Worm (Caenorhabditis elegans) whole organism, L4 larva: ENCODE measurements around the gene Y102A5C.2.

ENCODE experiments used
- F10B5.3 ChIP-seq: sonication (generic microtip); optimal IDR thresholded peaks from 2 replicates; lab custom pipeline; 2016; ENCODE audit warnings: mild to moderate bottlenecking, missing genetic modification characterization, missing compliant biosample characterization
- F26F4.8 ChIP-seq: fragments of 200-800 bp; sonication (Bioruptor generic); conservative IDR thresholded peaks from 2 replicates; pipeline ENCODE4 v1.3.6; 2022; ENCODE audit warnings: missing genetic modification characterization, missing compliant biosample characterization
- Y48G9A.11 ChIP-seq: fragments of 200-800 bp; sonication (Bioruptor generic); IDR thresholded peaks from 2 replicates; pipeline ENCODE4 v1.3.6; 2022; ENCODE audit warnings: missing genetic modification reagents, missing genetic modification characterization, missing compliant biosample characterization
- Y5F2A.4 ChIP-seq: fragments of 200-800 bp; sonication (Bioruptor generic); optimal IDR thresholded peaks from 2 replicates; lab custom pipeline; 2018; ENCODE audit warnings: mild to moderate bottlenecking, missing genetic modification characterization, missing compliant biosample characterization
- ZK546.5 ChIP-seq, 2 experiments: sonication (generic microtip); optimal IDR thresholded peaks; 2 replicates each; lab custom pipeline; 2017; ENCODE audit warnings: missing biosample characterization in 2 of 2, missing genetic modification characterization in 2 of 2
- aha-1 ChIP-seq: fragments of 150-350 bp; peaks from one replicate; lab custom pipeline; 2014; ENCODE audit warnings: missing biosample characterization, missing genetic modification characterization
- arid-1 ChIP-seq: fragments of 200-800 bp; sonication (Bioruptor generic); conservative IDR thresholded peaks from 2 replicates; pipeline ENCODE4 v1.3.6; 2022; ENCODE audit warnings: missing genetic modification reagents, missing genetic modification characterization, missing compliant biosample characterization
- ceh-32 ChIP-seq: sonication (generic microtip); optimal IDR thresholded peaks from 2 replicates; lab custom pipeline; 2016; ENCODE audit warnings: mild to moderate bottlenecking, missing genetic modification characterization, missing compliant biosample characterization; ENCODE audit not compliant: poor library complexity
- ceh-44 ChIP-seq: fragments of 200-800 bp; sonication (Bioruptor generic); IDR thresholded peaks from 2 replicates; pipeline ENCODE4 v1.3.6; 2022; ENCODE audit warnings: missing genetic modification reagents, missing genetic modification characterization, missing compliant biosample characterization
- ceh-62 ChIP-seq: sonication (generic microtip); optimal IDR thresholded peaks from 2 replicates; lab custom pipeline; 2017; ENCODE audit warnings: missing biosample characterization, missing genetic modification characterization
- ceh-82 ChIP-seq: sonication (generic microtip); optimal IDR thresholded peaks from 2 replicates; lab custom pipeline; 2017; ENCODE audit warnings: missing biosample characterization, missing genetic modification characterization
- cey-2 ChIP-seq: sonication (generic microtip); optimal IDR thresholded peaks from 3 replicates; lab custom pipeline; 2017; ENCODE audit warnings: missing genetic modification characterization, mild to moderate bottlenecking, missing compliant biosample characterization, antibody characterized with exemption, borderline replicate concordance; ENCODE audit not compliant: insufficient read depth
- daf-12 ChIP-seq: fragments of 150-350 bp; optimal IDR thresholded peaks from 2 replicates; lab custom pipeline; 2014; ENCODE audit warnings: missing biosample characterization, missing genetic modification reagents, missing genetic modification characterization
- daf-8 ChIP-seq: fragments of 200-800 bp; sonication (Bioruptor generic); IDR thresholded peaks from 2 replicates; pipeline ENCODE4 v1.3.6; 2022; ENCODE audit warnings: missing genetic modification characterization, missing compliant biosample characterization
- dmd-9 ChIP-seq: fragments of 200-800 bp; sonication (Bioruptor generic); IDR thresholded peaks from 2 replicates; pipeline ENCODE4 v1.3.6; 2022; ENCODE audit warnings: missing genetic modification reagents, missing genetic modification characterization, missing compliant biosample characterization
- dpl-1 ChIP-seq: fragments of 150-350 bp; optimal IDR thresholded peaks from 2 replicates; lab custom pipeline; 2014; ENCODE audit warnings: missing biosample characterization, missing genetic modification reagents, missing genetic modification characterization
- egl-27 ChIP-seq: sonication (generic microtip); optimal IDR thresholded peaks from 3 replicates; lab custom pipeline; 2017; ENCODE audit warnings: missing biosample characterization, missing genetic modification reagents, missing genetic modification characterization
- fkh-10 ChIP-seq: fragments of 150-350 bp; optimal IDR thresholded peaks from 2 replicates; lab custom pipeline; 2014; ENCODE audit warnings: missing biosample characterization, missing genetic modification reagents, missing genetic modification characterization
- fos-1 ChIP-seq: fragments of 150-350 bp; optimal IDR thresholded peaks from 2 replicates; lab custom pipeline; 2014; ENCODE audit warnings: missing biosample characterization, missing genetic modification characterization
- hif-1 ChIP-seq, 2 experiments: sonication (generic microtip); optimal IDR thresholded peaks; 2 replicates each; lab custom pipeline; 2016 to 2017; ENCODE audit warnings: missing compliant biosample characterization in 2 of 2, missing genetic modification characterization in 2 of 2, missing genetic modification reagents in 2 of 2, missing genotype in 2 of 2, mild to moderate bottlenecking in 1 of 2
- hlh-30 ChIP-seq: sonication (generic microtip); optimal IDR thresholded peaks from 2 replicates; lab custom pipeline; 2017; ENCODE audit warnings: antibody characterized with exemption, mild to moderate bottlenecking, missing genetic modification characterization, missing compliant biosample characterization; ENCODE audit not compliant: insufficient read depth
- hmg-1.1 ChIP-seq: fragments of 200-800 bp; sonication (Bioruptor generic); IDR thresholded peaks from 2 replicates; pipeline ENCODE4 v1.3.6; 2022; ENCODE audit warnings: missing genetic modification reagents, missing genetic modification characterization, missing compliant biosample characterization
- jun-1 ChIP-seq: fragments of 150-350 bp; optimal IDR thresholded peaks from 2 replicates; lab custom pipeline; 2014; ENCODE audit warnings: missing biosample characterization, missing genetic modification reagents, missing genetic modification characterization
- lin-13 ChIP-seq: fragments of 150-350 bp; optimal IDR thresholded peaks from 2 replicates; lab custom pipeline; 2014; ENCODE audit warnings: missing biosample characterization, missing genetic modification reagents, missing genetic modification characterization
- lin-15B ChIP-seq: fragments of 150-350 bp; sonication (generic microtip); optimal IDR thresholded peaks from 3 replicates; lab custom pipeline; 2014; ENCODE audit warnings: missing biosample characterization, missing genetic modification characterization
- lin-39 ChIP-seq: fragments of 150-350 bp; optimal IDR thresholded peaks from 2 replicates; lab custom pipeline; 2014; ENCODE audit warnings: missing biosample characterization, missing genetic modification reagents, missing genetic modification characterization
- lir-3 ChIP-seq: sonication (generic microtip); optimal IDR thresholded peaks from 2 replicates; lab custom pipeline; 2016; ENCODE audit warnings: mild to moderate bottlenecking, missing genetic modification characterization, missing compliant biosample characterization
- lsy-2 ChIP-seq, 2 experiments: fragments of 150-350 bp in 1 of 2; sonication (generic microtip) in 1 of 2; optimal IDR thresholded peaks; 2 replicates each; lab custom pipeline; 2014 to 2017; ENCODE audit warnings: missing biosample characterization in 2 of 2, missing genetic modification characterization in 2 of 2
- mdl-1 ChIP-seq, 2 experiments: fragments of 150-350 bp in 1 of 2; sonication (generic microtip) in 1 of 2; optimal IDR thresholded peaks; 2 replicates each; lab custom pipeline; 2014 to 2017; ENCODE audit warnings: missing biosample characterization in 2 of 2, missing genetic modification characterization in 2 of 2
- mdt-29 ChIP-seq: fragments of 200-800 bp; sonication (Bioruptor generic); IDR thresholded peaks from 2 replicates; pipeline ENCODE4 v1.3.6; 2022; ENCODE audit warnings: missing genetic modification reagents, missing genetic modification characterization, missing compliant biosample characterization
- mep-1 ChIP-seq: fragments of 150-350 bp; sonication (generic microtip); optimal IDR thresholded peaks from 3 replicates; lab custom pipeline; 2014; ENCODE audit warnings: missing biosample characterization, missing genetic modification characterization
- mes-2 ChIP-seq: sonication (generic microtip); optimal IDR thresholded peaks from 2 replicates; lab custom pipeline; 2016; ENCODE audit warnings: missing genotype, mild to moderate bottlenecking, missing genetic modification characterization, missing compliant biosample characterization; ENCODE audit not compliant: poor library complexity, severe bottlenecking
- mxl-3 ChIP-seq: fragments of 200-800 bp; sonication (Bioruptor generic); optimal IDR thresholded peaks from 2 replicates; lab custom pipeline; 2018; ENCODE audit warnings: mild to moderate bottlenecking, missing genetic modification characterization, missing compliant biosample characterization
- nhr-10 ChIP-seq: fragments of 150-350 bp; optimal IDR thresholded peaks from 2 replicates; lab custom pipeline; 2014; ENCODE audit warnings: missing biosample characterization, missing genetic modification characterization
- nhr-237 ChIP-seq: sonication (generic microtip); optimal IDR thresholded peaks from 2 replicates; lab custom pipeline; 2017; ENCODE audit warnings: missing biosample characterization, missing genetic modification characterization
- nhr-25 ChIP-seq: sonication (generic microtip); optimal IDR thresholded peaks from 2 replicates; lab custom pipeline; 2017; ENCODE audit warnings: missing genetic modification characterization, mild to moderate bottlenecking, missing compliant biosample characterization, antibody characterized with exemption, moderate library complexity, borderline replicate concordance; ENCODE audit not compliant: insufficient read depth
- nhr-28 ChIP-seq: fragments of 150-350 bp; optimal IDR thresholded peaks from 2 replicates; lab custom pipeline; 2014; ENCODE audit warnings: missing biosample characterization, missing genetic modification characterization
- nhr-41 ChIP-seq: fragments of 200-800 bp; sonication (Bioruptor generic); IDR thresholded peaks from 2 replicates; pipeline ENCODE4 v1.3.6; 2022; ENCODE audit warnings: missing genetic modification reagents, missing genetic modification characterization, missing compliant biosample characterization
- nhr-76 ChIP-seq: fragments of 150-350 bp; optimal IDR thresholded peaks from 2 replicates; lab custom pipeline; 2014; ENCODE audit warnings: missing biosample characterization, missing genetic modification characterization
- rbr-2 ChIP-seq: sonication (generic microtip); optimal IDR thresholded peaks from 2 replicates; lab custom pipeline; 2016; ENCODE audit warnings: missing genotype, missing genetic modification characterization, missing compliant biosample characterization
- set-16 ChIP-seq: fragments of 200-800 bp; sonication (Bioruptor generic); IDR thresholded peaks from 2 replicates; pipeline ENCODE4 v1.3.6; 2022; ENCODE audit warnings: missing genetic modification reagents, missing genetic modification characterization, missing compliant biosample characterization
- snpc-4 ChIP-seq: fragments of 150-350 bp; optimal IDR thresholded peaks from 2 replicates; lab custom pipeline; 2014; ENCODE audit warnings: missing biosample characterization, missing genetic modification characterization
- spr-1 ChIP-seq: sonication (generic microtip); optimal IDR thresholded peaks from 2 replicates; lab custom pipeline; 2016; ENCODE audit warnings: mild to moderate bottlenecking, missing genetic modification characterization, missing compliant biosample characterization
- spr-3 ChIP-seq: fragments of 200-800 bp; sonication (Bioruptor generic); optimal IDR thresholded peaks from 2 replicates; lab custom pipeline; 2018; ENCODE audit warnings: mild to moderate bottlenecking, missing genetic modification characterization, missing compliant biosample characterization
- tra-1 ChIP-seq: fragments of 200-800 bp; sonication (Bioruptor generic); IDR thresholded peaks from 2 replicates; pipeline ENCODE4 v1.3.6; 2022; ENCODE audit warnings: missing genetic modification reagents, missing genetic modification characterization, missing compliant biosample characterization
- unc-130 ChIP-seq: sonication (generic microtip); optimal IDR thresholded peaks from 2 replicates; lab custom pipeline; 2016; ENCODE audit warnings: missing genetic modification reagents, missing genetic modification characterization, missing compliant biosample characterization
- unc-62 ChIP-seq, 3 experiments: fragments of 150-350 bp in 1 of 3; sonication (generic microtip); optimal IDR thresholded peaks in 2 of 3; peaks in 1 of 3; 1 replicate in 1 of 3; 2 replicates in 2 of 3; lab custom pipeline; 2014 to 2017; ENCODE audit warnings: missing biosample characterization in 3 of 3, missing genetic modification characterization in 3 of 3, missing genetic modification reagents in 3 of 3, missing genotype in 1 of 3
- zag-1 ChIP-seq: fragments of 150-350 bp; optimal IDR thresholded peaks from 2 replicates; lab custom pipeline; 2014; ENCODE audit warnings: missing biosample characterization, missing genetic modification characterization
- zfp-3 ChIP-seq: fragments of 200-800 bp; sonication (Bioruptor generic); conservative IDR thresholded peaks from 2 replicates; pipeline ENCODE4 v1.3.6; 2022; ENCODE audit warnings: missing genetic modification reagents, missing genetic modification characterization, missing compliant biosample characterization

Y102A5C.2 gene

DNA sequence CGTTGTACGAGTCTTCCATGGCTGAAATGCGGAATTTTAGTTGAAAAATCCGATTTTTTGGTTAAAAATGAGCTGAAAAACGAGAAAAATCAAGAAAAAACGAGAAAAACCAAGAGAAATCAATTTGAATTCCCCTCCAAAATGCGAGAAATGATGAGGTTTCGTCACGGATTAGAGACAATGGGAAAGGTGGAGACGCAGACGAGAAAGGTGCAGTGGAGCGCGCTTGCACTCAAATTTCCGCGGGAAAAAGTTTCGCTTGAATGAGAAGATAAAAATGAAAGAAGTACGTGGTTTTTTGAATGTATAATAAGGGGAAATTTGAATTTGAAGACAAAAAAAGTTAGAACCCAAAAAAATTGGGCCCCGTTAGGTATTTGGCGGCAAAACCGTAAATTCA lies 47.1 kb downstream of the Y102A5C.2 start, which contains the start of gene efl-1 (continued):
- TF ChIP-seq zfp-3 (GFP tag; lab: Robert Waterston, UW), result 0 out of 2 replicates have a peak, but pooled peaks have one; percentile 39
- TF ChIP-seq mdl-1 (tag; optimal IDR thresholded peaks at IDR 0.05; lab: Kevin White, UChicago), result peak in 1 of 2 experiments; percentile 37
- no peak for TF ChIP-seq hif-1 (tag; optimal IDR thresholded peaks at IDR 0.05; lab: Kevin White, UChicago)
- peak; percentile 79 for TF ChIP-seq nhr-28 (tag; lab: Kevin White, UChicago)
- peak; percentile 52 for TF ChIP-seq nhr-25
- TF ChIP-seq unc-62 (GFP tag; optimal IDR thresholded peaks at IDR 0.05 in 1 of 2; lab: Kevin White, UChicago), result peak in 1 of 2 experiments; percentile 92
- TF ChIP-seq unc-62 (tag; optimal IDR thresholded peaks at IDR 0.05; lab: Kevin White, UChicago), result no peak
- no peak for TF ChIP-seq Y5F2A.4 (GFP tag; lab: Kevin White, UChicago)
- TF ChIP-seq ceh-32 (tag; lab: Kevin White, UChicago), result no peak
- TF ChIP-seq lin-15B (tag; lab: Kevin White, UChicago), result peak; percentile 1
- 0 out of 2 replicates have a peak, but pooled peaks have one; percentile 64 for TF ChIP-seq arid-1 (GFP tag; lab: Robert Waterston, UW)
- TF ChIP-seq set-16 (GFP tag; lab: Robert Waterston, UW), result 0 out of 2 replicates have a peak, but pooled peaks have one; percentile 15
- peak; percentile 77 for TF ChIP-seq snpc-4
- TF ChIP-seq ceh-82 (tag; lab: Kevin White, UChicago), result no peak
- no peak for TF ChIP-seq mxl-3 (GFP tag; lab: Kevin White, UChicago)
- no peak for TF ChIP-seq nhr-10
- TF ChIP-seq daf-12 (tag; lab: Kevin White, UChicago), result no peak
- peak; percentile 4 for TF ChIP-seq nhr-76
- no peak for TF ChIP-seq cey-2 (tag; lab: Kevin White, UChicago)
- TF ChIP-seq F26F4.8 (GFP tag; lab: Robert Waterston, UW), result no peak
- TF ChIP-seq dmd-9 (GFP tag; lab: Robert Waterston, UW), result 0 out of 2 replicates have a peak, but pooled peaks have one; percentile 41
- TF ChIP-seq lsy-2 (tag; optimal IDR thresholded peaks at IDR 0.05; lab: Kevin White, UChicago), result peak; percentile 22 to 93
- TF ChIP-seq daf-8 (GFP tag; lab: Robert Waterston, UW), result no peak
- no peak for TF ChIP-seq F10B5.3 (tag; lab: Kevin White, UChicago)
- peak; percentile 84 for TF ChIP-seq hmg-1.1
- peak; percentile 39 for TF ChIP-seq unc-130 (GFP tag; lab: Kevin White, UChicago)
- peak; percentile 61; the same call in 1 of the 2 replicates for TF ChIP-seq ceh-44 (GFP tag; lab: Robert Waterston, UW)
- TF ChIP-seq egl-27, result no peak
- peak; percentile 81 for TF ChIP-seq rbr-2
- peak; percentile 98 for TF ChIP-seq aha-1
- peak; percentile 94 for TF ChIP-seq mes-2
- TF ChIP-seq ZK546.5 (tag; optimal IDR thresholded peaks at IDR 0.05; lab: Kevin White, UChicago), result no peak
- TF ChIP-seq ceh-62 (tag; lab: Kevin White, UChicago), result no peak
- TF ChIP-seq spr-3 (GFP tag; lab: Kevin White, UChicago), result peak; percentile 62
- TF ChIP-seq jun-1 (tag; lab: Kevin White, UChicago), result peak; percentile 62
- TF ChIP-seq fkh-10 (GFP tag; lab: Kevin White, UChicago), result peak; percentile 79
- TF ChIP-seq hlh-30 (tag; lab: Kevin White, UChicago), result peak; percentile 89

- no peak for TF ChIP-seq zag-1
- TF ChIP-seq zfp-3 (GFP tag; lab: Robert Waterston, UW), result no peak
- TF ChIP-seq daf-8 (GFP tag; lab: Robert Waterston, UW), result no peak
- TF ChIP-seq fos-1 (tag; lab: Kevin White, UChicago), result no peak
- TF ChIP-seq unc-62 (GFP tag; optimal IDR thresholded peaks at IDR 0.05 in 1 of 2; lab: Kevin White, UChicago), result peak in 1 of 2 experiments; percentile 34
- TF ChIP-seq unc-62 (tag; optimal IDR thresholded peaks at IDR 0.05; lab: Kevin White, UChicago), result no peak
- TF ChIP-seq nhr-41 (GFP tag; lab: Robert Waterston, UW), result no peak
- TF ChIP-seq lin-13 (GFP tag; lab: Kevin White, UChicago), result no peak
- TF ChIP-seq lin-39 (tag; lab: Kevin White, UChicago), result no peak
- no peak for TF ChIP-seq mep-1 (tag; lab: Kevin White, UChicago)
- TF ChIP-seq dpl-1 (GFP tag; lab: Kevin White, UChicago), result peak; percentile 6
- TF ChIP-seq nhr-237, result no peak
- TF ChIP-seq spr-1 (tag; lab: Kevin White, UChicago), result no peak
- TF ChIP-seq mdt-29 (GFP tag; lab: Robert Waterston, UW), result no peak
- TF ChIP-seq cey-2 (tag; lab: Kevin White, UChicago), result no peak
- TF ChIP-seq hmg-1.1, result peak; percentile 11; the same call in 1 of the 2 replicates
- no peak for TF ChIP-seq Y48G9A.11
- no peak for TF ChIP-seq ZK546.5 (tag; optimal IDR thresholded peaks at IDR 0.05; lab: Kevin White, UChicago)
- TF ChIP-seq tra-1 (GFP tag; lab: Robert Waterston, UW), result no peak
- TF ChIP-seq lir-3, result no peak
- TF ChIP-seq jun-1 (tag; lab: Kevin White, UChicago), result no peak
- TF ChIP-seq spr-3 (GFP tag; lab: Kevin White, UChicago), result no peak
Observed at ce11 chrV:16966636-16967035, 48.1 kb downstream of the Y102A5C.2 start, which contains the start of gene fbxa-90. TSS of gene fbxa-90 (plus strand) at chrV:16966814.
